Fruit fly (Drosophila melanogaster): ENCODE measurements around the gene Dhc98D.

Dhc98D gene

dm6 chr3R:28562654-28563198 lies 76.0 kb downstream of the Dhc98D start:
- TF ChIP-seq Antp (GFP tag; optimal IDR thresholded peaks at IDR 0.05), result no peak
- TF ChIP-seq D19B (GFP tag; optimal IDR thresholded peaks at IDR 0.05), result peak; percentile 63
- 0 out of 2 replicates have a peak, but pooled peaks have one; percentile 6 for TF ChIP-seq ap (GFP tag; IDR thresholded peaks at IDR 0.05)
- TF ChIP-seq zfh1 (GFP tag; IDR thresholded peaks at IDR 0.05), result 0 out of 3 replicates have a peak, but pooled peaks have one; percentile 25
- no peak for TF ChIP-seq NFAT (GFP tag; IDR thresholded peaks at IDR 0.05)
- no peak for TF ChIP-seq fd102C (GFP tag; optimal IDR thresholded peaks at IDR 0.05)
- no peak for TF ChIP-seq CG31388 (GFP tag; optimal IDR thresholded peaks at IDR 0.05)
- peak; percentile 37 for TF ChIP-seq CG2712 (tag; optimal IDR thresholded peaks at IDR 0.05)
- TF ChIP-seq CG17612 (GFP tag; IDR thresholded peaks at IDR 0.05), result no peak
- peak; percentile 45 for TF ChIP-seq row (GFP tag; IDR thresholded peaks at IDR 0.05)
- 0 out of 3 replicates have a peak, but pooled peaks have one; percentile 23 for TF ChIP-seq ci (GFP tag; IDR thresholded peaks at IDR 0.05)
- TF ChIP-seq Sox102F (GFP tag; optimal IDR thresholded peaks at IDR 0.05), result peak; percentile 2
- TF ChIP-seq CG16813 (GFP tag; IDR thresholded peaks at IDR 0.05; ENCODE audit: partially characterized antibody), result peak; percentile 58; the same call in 2 of the 3 replicates
- no peak for TF ChIP-seq pb (GFP tag; optimal IDR thresholded peaks at IDR 0.05)
- no peak for TF ChIP-seq pzg (GFP tag; optimal IDR thresholded peaks at IDR 0.05)
- TF ChIP-seq fd96Cb (tag; optimal IDR thresholded peaks at IDR 0.05), result peak; percentile 23
- no peak for TF ChIP-seq ato (GFP tag; IDR thresholded peaks at IDR 0.05; ENCODE audit: partially characterized antibody)
- TF ChIP-seq CG1603 (tag; optimal IDR thresholded peaks at IDR 0.05), result peak; percentile 15
- TF ChIP-seq CG30431 (GFP tag; optimal IDR thresholded peaks at IDR 0.05), result peak; percentile 25
- peak; percentile 74 for TF ChIP-seq Ets65A (GFP tag)
- peak; percentile 4 for TF ChIP-seq CG18262 (tag; optimal IDR thresholded peaks at IDR 0.05)
- TF ChIP-seq CG15696 (tag; optimal IDR thresholded peaks at IDR 0.05), result peak; percentile 30
- TF ChIP-seq D19A (tag; optimal IDR thresholded peaks at IDR 0.05), result peak; percentile 73
- TF ChIP-seq sens (GFP tag), result peak; percentile 70
- peak; percentile 6 for TF ChIP-seq CG7839 (tag; optimal IDR thresholded peaks at IDR 0.05)
- peak; percentile 46 for TF ChIP-seq gem (tag; optimal IDR thresholded peaks at IDR 0.05)
- peak; percentile 41 for TF ChIP-seq dmrt11E (tag; optimal IDR thresholded peaks at IDR 0.05)
- peak; percentile 39 for TF ChIP-seq dmrt99B (tag; optimal IDR thresholded peaks at IDR 0.05)
- TF ChIP-seq bsh (GFP tag; optimal IDR thresholded peaks at IDR 0.05), result peak in 1 of 2 experiments; percentile 39
- peak; percentile 52; the same call in 1 of the 3 replicates for TF ChIP-seq HLH4C (GFP tag; IDR thresholded peaks at IDR 0.05; ENCODE audit: partially characterized antibody)
- no peak for TF ChIP-seq pan (optimal IDR thresholded peaks at IDR 0.05)
- TF ChIP-seq pan (GFP tag; optimal IDR thresholded peaks at IDR 0.05 in 1 of 2, IDR thresholded peaks at IDR 0.05 in 1 of 2), result peak in 1 of 2 experiments; percentile 6
- 0 out of 3 replicates have a peak, but pooled peaks have one; percentile 11 for TF ChIP-seq vnd (GFP tag; IDR thresholded peaks at IDR 0.05; ENCODE audit: partially characterized antibody)
- peak; percentile 31; the same call in 1 of the 3 replicates for TF ChIP-seq CG7963 (GFP tag; IDR thresholded peaks at IDR 0.05; ENCODE audit: partially characterized antibody)
- TF ChIP-seq fu2 (GFP tag; optimal IDR thresholded peaks at IDR 0.05), result no peak
- TF ChIP-seq salm (tag; optimal IDR thresholded peaks at IDR 0.05), result no peak
- peak; percentile 1 for TF ChIP-seq grau (tag; optimal IDR thresholded peaks at IDR 0.05)
- no peak for TF ChIP-seq CTCF (GFP tag; optimal IDR thresholded peaks at IDR 0.05)
- peak; percentile 1 for TF ChIP-seq Oli (tag; optimal IDR thresholded peaks at IDR 0.05)
- TF ChIP-seq CG11504 (tag; optimal IDR thresholded peaks at IDR 0.05), result peak; percentile 6
- TF ChIP-seq CG10959 (GFP tag; IDR thresholded peaks at IDR 0.05), result 0 out of 2 replicates have a peak, but pooled peaks have one; percentile 20
- 0 out of 2 replicates have a peak, but pooled peaks have one; percentile 10 for TF ChIP-seq CG31441 (GFP tag; IDR thresholded peaks at IDR 0.05)
- peak; percentile 55 for TF ChIP-seq Med (GFP tag)
- peak; percentile 18 for TF ChIP-seq nmo (GFP tag; optimal IDR thresholded peaks at IDR 0.05)
- no peak for TF ChIP-seq nau (GFP tag; optimal IDR thresholded peaks at IDR 0.05)

All from whole organism, embryonic.